Fruit fly (Drosophila melanogaster) whole organism, larva: ENCODE measurements around the gene CG43218.

Source experiments
- noc ChIP-seq: fragments of 200-800 bp; sonication (Bioruptor generic); optimal IDR thresholded peaks from 3 replicates; lab custom pipeline; 2019; ENCODE audit warnings: missing biosample characterization, mild to moderate bottlenecking, missing genetic modification characterization, moderate library complexity

Gene CG43218

DNA sequence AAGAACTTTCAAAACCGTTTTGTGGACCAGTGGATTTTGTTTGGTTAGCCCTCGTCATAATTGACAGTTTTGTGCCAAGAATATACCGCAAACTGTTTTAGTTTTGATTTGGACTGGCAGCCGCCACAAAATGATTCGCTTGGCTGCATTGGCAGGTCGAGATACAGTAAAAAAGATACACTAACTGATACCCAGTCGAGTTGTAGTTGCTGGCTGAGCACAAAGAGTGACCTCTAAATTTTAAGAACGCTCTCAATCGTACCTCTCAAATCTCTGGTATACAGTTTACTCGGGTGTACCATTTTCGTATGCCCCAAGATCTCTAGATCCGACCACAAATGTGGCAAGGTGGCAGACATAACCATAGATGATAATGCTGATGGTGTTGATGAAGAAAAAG lies 14.9 kb upstream of the CG43218 start:
- TF ChIP-seq noc (tag; lab: Kevin White, UChicago): no peak

DNA sequence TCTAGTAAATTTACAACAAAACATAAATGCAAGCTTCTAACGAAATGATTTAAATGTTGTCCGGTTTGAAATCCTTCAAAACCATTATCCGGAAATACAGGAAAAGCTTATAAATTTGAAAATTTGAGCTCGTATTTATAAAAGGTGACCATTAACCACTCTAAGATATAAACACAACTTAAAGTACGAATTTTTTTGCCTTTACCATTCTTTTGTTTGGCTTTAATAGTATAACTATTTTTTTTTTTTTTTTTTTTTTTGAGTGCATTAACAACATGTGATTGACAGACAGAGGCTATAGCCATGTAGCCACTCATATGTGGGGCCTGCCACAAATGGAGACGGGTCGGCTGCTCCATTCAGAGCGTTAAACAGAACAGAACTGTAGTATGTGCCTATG lies 14.4 kb upstream of the CG43218 start:
- TF ChIP-seq noc (tag; lab: Kevin White, UChicago): no peak

DNA sequence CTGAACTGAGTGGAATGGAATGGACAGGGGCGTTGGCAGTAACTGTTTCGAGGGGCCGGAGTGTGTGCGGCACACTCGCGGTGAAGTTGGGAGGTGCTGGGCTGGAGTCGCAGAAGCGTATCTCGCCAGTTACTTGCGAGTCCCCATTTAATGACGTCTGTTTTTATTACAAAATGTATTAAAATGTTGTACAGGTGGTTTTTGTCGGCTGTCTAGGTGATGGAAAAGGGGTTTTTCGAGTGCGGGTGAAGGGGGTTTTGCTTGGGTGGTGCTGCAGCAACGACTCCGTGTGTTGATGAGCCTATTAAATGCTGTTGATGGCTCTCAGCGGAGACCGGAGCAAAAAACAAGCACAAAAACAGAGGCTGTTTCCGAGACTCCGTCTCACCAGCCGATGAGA lies 6.4 kb upstream of the CG43218 start:
- no peak for TF ChIP-seq noc (tag; lab: Kevin White, UChicago)

DNA sequence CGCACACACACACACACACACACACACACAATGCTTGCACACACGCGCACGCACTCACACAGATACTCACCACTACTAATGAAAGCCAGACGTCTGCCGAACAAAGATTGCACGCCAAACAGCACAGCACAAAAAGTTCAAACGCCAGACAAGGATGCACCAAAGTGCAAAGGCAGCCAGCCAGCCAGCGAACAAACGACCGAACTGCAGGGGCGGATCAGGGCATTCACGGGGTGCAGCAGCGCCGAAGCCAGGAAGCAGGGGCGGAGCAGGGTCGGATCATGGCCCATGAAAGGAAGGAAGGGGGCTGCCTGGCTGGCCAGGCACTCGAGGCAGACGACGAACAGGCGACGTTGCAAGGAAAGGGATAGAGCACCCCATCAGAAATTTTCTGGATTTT lies 5.3 kb upstream of the CG43218 start:
- no peak for TF ChIP-seq noc (tag; lab: Kevin White, UChicago)

DNA sequence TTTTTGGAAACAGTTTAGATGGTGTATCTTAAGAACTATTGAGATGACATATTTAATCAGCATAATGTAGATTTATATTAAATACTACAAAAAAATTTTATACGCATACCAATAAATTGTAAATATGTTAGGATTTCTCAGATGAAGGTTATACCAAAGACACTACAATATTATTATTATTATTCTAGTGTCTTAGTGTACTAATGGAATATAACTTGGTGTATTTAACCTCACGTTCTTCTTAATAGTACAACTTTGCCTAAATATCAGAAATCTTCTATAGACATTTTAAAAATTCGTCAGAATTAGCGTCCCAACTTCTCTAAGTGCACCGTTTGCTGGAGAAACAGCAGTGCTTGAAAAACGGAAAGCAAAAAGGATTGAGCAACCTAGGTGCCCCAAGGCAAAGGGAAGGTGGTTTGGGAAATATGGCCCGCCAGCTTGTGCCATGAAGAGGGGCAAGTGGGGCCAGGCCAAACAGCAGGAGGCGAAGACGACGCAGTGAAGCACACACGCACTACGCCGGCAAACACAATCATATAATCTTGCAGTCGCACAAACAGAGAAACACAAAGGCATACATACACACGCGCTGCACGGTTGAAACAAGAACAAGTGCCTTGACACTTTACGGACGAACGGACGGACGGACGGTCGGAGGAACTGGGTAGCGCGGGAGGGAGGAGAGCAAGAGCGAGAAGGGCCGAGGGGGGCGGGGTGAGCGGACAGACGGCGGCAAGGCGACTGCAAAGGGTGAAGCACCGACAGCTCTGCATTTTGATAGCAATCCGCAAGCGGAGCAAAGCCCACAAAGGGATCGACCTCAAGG lies 4.7 kb upstream of the CG43218 start:
- no peak for TF ChIP-seq noc (tag; lab: Kevin White, UChicago)

DNA sequence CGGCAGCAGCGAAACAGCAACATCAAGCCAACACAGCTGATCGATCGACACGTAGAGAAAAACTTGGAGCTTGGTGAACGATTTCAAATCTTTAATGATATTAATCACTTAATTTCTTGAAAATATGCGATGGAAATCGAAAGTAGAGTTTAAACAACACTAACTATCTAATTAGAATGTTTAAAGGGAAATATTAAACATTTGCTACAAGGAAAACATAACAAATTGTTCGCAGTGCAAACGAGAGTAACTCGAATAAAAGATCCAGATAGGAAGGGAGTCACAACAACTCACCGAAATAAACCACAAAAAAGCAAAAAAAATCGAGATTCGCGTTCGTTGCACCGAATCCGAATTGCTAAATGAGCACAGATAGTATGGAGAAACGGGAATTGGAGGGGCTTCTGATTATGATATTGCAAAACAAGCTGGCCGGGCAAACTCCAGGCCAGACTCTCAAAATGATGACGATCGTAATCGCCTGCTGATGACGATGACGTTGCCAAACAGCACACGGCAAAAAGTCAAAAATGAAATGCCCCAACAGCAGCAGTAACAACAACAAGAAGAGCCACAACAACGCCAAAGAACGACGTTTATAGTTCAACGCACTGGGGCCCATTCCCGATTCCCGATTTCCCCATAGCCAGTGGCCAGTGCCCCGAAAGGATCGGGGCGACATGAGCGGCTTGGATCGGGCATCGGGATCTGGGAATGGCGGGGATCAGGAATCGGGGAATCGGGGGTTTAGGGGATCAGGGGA lies 3.9 kb upstream of the CG43218 start:
- no peak for TF ChIP-seq noc (tag; lab: Kevin White, UChicago)

DNA sequence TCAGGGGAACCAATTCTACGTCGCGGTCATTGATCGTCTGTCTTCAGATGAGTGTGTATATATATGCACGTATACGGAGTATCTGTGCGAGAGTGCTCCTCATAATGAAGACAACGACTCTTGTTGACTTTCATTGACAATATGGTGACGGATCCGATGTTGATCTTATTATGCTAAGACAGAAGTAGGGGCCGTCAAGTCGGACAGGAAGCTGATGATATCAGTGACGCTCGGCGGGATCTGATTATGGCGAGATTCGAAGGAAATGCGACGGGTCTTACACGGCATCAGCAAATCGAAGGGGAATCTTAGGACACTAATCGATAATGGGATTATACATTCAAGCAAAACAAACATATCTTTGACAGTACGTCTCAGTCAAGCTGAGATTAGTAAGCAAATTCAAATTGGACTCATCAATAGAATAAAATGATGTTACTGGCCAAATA lies 3.3 kb upstream of the CG43218 start:
- no peak for TF ChIP-seq noc (tag; lab: Kevin White, UChicago)

DNA sequence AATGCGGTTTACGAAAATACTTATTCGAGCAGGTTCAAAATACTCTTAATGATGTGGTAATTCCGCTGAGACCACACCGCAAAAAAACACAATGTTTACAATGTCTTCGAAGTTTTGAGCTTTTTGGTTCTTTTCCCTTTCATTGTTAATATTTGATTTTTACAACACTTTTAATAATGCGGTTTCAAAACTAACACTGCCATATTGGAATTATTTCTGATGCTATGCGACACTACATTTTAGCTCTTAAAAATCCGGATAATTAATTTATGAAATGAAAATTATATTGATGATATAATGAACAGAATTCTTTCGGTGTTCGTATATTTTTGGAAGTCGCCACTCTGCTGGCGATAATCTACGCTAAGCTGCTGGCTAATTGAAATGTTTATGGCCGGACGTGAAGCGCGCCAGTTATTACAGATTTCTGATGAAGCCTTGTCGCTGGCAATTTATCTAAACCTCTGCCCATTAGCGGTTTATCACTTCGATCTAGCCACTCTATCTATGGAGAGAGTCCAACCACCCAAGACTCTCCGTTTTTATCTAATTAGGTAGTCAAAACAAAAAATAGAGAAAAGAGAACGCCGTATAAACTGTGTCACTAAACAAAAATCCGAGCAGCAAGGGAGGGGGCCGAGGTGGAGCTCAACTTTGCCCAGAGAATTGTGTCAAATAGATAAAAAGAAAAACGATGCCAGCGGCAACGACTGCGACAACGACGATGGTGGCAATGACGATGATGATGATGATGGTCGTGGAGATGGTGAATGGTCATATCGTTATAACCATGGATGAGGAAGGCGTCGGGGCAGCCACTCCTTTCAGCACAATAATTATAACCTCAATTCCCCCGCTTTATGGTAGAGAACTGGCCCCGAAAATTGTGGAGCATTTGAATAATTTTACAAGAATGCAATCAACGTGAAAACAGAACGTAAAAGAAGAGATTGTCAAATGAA lies 1.5 kb upstream of the CG43218 start:
- no peak for TF ChIP-seq noc (tag; lab: Kevin White, UChicago)

DNA sequence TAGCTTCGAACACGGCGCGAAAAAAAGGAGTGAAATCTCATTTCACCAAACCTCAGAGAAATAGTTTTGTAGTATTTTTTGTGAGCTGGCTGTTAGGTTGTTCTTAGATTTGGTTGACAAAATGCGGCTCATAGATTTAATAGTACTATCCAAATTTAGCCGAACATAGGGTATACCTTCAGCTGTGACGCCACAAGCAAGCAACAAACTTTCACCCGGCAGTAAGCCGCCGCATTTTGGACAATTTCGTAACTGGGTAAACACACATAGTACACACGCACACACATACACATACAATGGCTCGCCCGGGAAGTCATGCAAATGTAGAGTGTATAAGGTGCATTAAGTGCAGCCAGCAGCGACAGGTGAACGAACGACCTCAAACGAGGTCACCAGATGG lies 1.4 kb downstream of the CG43218 start:
- no peak for TF ChIP-seq noc (tag; lab: Kevin White, UChicago)

DNA sequence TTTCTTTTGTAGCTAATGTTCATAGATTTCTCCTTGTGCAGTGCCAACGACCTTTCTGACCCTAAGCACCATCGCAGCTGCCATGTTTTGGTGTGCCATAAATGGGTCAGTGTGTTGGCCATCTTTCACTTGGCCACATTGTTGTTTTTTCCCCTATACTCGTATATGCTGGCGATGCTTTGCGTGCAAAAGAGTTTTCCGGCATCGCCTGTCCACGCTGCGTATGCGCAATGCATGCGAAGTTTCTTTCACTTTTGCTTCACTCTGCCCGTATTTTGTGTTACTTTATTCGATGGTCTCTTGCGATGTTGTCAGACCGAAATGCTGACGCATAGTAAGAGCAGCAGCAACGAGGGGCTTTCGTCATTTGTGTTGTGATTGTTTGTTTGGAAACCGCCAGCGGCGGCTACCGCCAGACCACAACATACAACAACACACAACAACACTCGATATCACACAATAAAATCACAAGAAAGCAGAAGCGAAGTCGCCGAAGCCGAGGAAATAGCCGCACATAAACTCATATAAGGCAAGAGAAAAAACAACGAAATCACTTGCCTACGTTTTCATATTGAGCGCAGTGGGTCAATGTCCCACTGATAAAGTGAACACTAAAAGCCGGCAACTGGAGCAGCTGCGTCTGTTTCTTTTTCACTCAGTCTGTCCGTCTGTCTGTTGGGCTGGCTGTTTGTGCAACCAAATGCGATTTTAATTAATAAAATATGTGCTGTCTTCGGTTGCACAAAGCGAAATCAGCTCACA lies 3.8 kb downstream of the CG43218 start:
- TF ChIP-seq noc (tag; lab: Kevin White, UChicago): no peak

DNA sequence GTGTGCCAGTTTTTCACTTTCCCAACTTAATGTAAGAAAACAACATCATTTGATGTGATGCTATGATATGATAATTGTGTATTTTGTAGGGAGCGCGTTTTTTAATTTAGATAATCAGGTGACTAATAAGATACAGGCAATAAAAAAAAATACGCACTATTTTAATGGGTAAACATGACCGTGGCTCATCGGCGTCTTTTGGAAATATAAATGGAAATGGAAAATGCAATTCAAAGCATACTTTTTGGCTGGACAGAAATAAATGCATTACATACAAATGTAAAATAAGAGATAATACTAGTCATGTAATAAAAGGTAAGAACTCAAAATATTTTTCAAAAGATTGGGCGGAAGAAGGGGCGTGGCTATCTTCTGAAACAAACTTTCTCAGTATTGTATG lies 4.6 kb downstream of the CG43218 start:
- no peak for TF ChIP-seq noc (tag; lab: Kevin White, UChicago)

DNA sequence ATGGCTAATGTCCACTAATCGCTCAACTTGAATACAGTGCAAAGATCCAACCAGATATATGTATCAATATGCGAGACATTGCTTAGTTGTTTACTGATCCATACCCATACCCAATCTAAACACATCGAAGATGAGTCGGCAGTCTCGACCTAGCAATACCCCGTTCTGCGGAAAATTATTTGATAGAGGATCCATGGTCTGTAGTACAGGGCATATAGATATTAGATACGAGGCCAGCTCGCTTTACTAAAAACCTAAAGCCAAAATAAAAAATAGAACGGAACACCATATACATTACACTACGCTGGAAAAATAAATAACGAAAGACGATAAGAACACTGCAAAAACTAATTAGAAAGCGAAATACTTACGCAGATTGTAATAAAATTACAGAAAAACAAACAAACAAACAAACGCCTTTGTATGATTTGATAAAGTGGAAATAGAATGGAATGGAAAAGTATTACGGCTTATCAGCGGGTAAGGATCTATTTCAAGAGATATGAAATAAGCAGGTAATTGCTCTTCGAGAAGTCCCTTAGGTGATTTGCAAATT lies 8.4 kb downstream of the CG43218 start:
- TF ChIP-seq noc (tag; lab: Kevin White, UChicago): no peak

DNA sequence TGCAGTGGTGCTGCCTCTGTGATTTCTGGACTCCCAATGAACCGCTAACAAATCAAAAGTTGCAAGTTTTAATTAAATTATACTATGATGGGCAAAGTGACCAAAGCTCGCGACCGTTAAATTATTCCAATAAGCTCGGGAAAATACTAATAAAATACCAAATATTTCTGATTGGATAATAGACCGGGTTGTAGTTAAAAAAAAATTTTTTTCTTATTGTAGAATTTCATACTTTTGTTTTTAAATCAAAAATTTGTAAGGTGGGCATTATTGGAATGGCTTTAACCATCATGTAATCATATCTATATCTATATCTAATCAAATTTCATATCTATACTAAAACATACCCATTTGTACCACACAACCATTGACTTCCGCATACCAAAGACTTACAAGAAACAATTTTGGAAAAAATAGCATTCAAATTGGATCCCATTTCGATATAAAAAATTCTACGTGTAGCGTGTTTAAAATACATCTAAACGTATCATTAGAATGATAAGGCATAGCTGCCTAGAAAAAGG lies 10.1 kb downstream of the CG43218 start, which contains the start of gene CG9391:
Gene CG9391, minus strand, starts transcription at position 474 of the 524 bp plus-strand sequence.
- no peak for TF ChIP-seq noc (tag; lab: Kevin White, UChicago)

DNA sequence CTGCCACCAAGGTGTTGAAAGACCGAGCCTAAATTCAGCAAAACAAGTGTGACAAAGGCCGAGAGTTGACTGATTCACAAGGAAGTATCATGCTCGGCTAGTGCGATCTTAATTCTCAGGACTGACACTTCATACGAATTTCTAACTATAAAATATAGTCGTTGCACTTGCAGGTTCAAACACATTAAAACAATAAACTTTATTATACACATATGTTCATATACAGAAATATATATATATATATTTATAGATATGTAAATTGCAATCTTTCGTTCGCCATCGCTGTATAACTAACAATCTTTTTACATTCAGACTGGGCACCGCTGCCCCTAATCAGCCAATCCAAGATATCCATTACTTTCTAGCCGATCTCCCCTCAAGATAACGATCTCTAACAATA lies 12.7 kb downstream of the CG43218 start, which contains the start of gene CG9389:
Gene CG9389, minus strand, starts transcription at position 101 of the 400 bp plus-strand sequence.
- no peak for TF ChIP-seq noc (tag; lab: Kevin White, UChicago)
